Fruit fly (Drosophila melanogaster): ENCODE results near the gene Septin1.

- TF ChIP-seq ey (GFP tag; optimal IDR thresholded peaks at IDR 0.05) = no peak
- no peak for TF ChIP-seq br (GFP tag; optimal IDR thresholded peaks at IDR 0.05)
- no peak for TF ChIP-seq Dif (GFP tag; optimal IDR thresholded peaks at IDR 0.05; ENCODE audit: partially characterized antibody)
- TF ChIP-seq foxo (GFP tag; optimal IDR thresholded peaks at IDR 0.05) = no peak
- no peak for TF ChIP-seq GATAd (GFP tag; optimal IDR thresholded peaks at IDR 0.05)
- no peak for TF ChIP-seq psq (GFP tag; optimal IDR thresholded peaks at IDR 0.05)
- no peak for TF ChIP-seq OdsH (GFP tag; optimal IDR thresholded peaks at IDR 0.05)
Observed at dm6 chrX:21387695-21388094, 29.6 kb downstream of the Septin1 start, which contains the start of gene Ddx56.

Measured in whole organism, wandering third instar larva.